Worm (Caenorhabditis elegans): Measurements from ENCODE around the gene C30H6.9.

C30H6.9 gene

DNA sequence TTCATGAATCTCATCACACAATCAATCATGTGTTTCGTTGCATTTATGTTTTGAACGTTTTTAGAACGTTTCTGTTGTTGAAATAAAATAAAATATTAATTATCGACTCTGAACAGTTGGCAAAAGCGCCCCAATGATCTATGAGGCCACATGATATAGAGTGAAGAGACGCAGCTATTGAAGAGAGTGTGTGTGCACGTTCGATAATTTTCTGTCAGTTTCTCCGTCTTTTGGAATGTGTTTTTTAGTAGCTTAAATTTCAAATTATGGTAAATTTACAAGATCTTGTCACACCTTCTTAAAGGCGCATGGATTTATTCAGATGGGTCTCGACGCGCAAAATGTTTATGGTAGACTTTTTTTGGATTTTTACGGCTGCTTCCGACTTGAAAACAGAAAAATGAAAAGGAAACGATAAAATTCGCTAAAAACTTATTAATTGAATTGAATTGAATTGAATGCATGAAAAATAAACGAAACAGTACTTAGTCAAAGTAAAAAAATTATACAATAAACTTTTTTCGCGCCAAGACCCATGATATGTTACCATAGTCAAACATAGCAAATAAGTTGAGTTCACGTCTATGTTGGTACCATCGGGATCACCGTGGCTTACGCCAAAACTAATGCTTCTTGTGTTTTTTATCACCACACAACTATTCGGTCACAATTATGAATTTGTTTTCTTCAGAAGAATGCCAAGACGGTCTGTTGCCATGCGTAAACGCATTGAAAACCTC lies 46.3 kb downstream of the C30H6.9 start, which contains the start of gene C49C3.15 (continued):
- TF ChIP-seq madf-9 (GFP tag; conservative IDR thresholded peaks at IDR 0.05): no peak
- peak in 1 of 2 experiments; percentile 10 for TF ChIP-seq mdl-1 (tag; optimal IDR thresholded peaks at IDR 0.05)
- TF ChIP-seq F10B5.3 (tag; optimal IDR thresholded peaks at IDR 0.05): no peak
- TF ChIP-seq F44E2.7 (GFP tag; IDR thresholded peaks at IDR 0.05): no peak
- no peak for TF ChIP-seq cey-2 (tag; optimal IDR thresholded peaks at IDR 0.05; ENCODE audit: borderline replicate concordance, insufficient read depth)
- TF ChIP-seq jun-1 (tag; optimal IDR thresholded peaks at IDR 0.05): no peak
- TF ChIP-seq ceh-28 (tag; optimal IDR thresholded peaks at IDR 0.05): no peak
- TF ChIP-seq T20F7.1 (GFP tag; optimal IDR thresholded peaks at IDR 0.05): no peak
- peak; percentile 47 for TF ChIP-seq mes-2 (tag; optimal IDR thresholded peaks at IDR 0.05; ENCODE audit: poor library complexity, severe bottlenecking)
- TF ChIP-seq spr-1 (tag; optimal IDR thresholded peaks at IDR 0.05): no peak
- no peak for TF ChIP-seq ZK546.5 (tag; optimal IDR thresholded peaks at IDR 0.05)
- peak; percentile 96 for TF ChIP-seq hlh-30 (tag; optimal IDR thresholded peaks at IDR 0.05; ENCODE audit: insufficient read depth)
- TF ChIP-seq lin-13 (GFP tag; optimal IDR thresholded peaks at IDR 0.05): no peak
- TF ChIP-seq nhr-77 (tag; optimal IDR thresholded peaks at IDR 0.05): no peak
- TF ChIP-seq spr-3 (GFP tag; optimal IDR thresholded peaks at IDR 0.05): no peak
- TF ChIP-seq madf-5 (GFP tag; IDR thresholded peaks at IDR 0.05): no peak
- no peak for TF ChIP-seq lir-3 (tag; optimal IDR thresholded peaks at IDR 0.05)
- TF ChIP-seq nhr-237 (tag; optimal IDR thresholded peaks at IDR 0.05): no peak
- no peak for TF ChIP-seq lin-29 (GFP tag; IDR thresholded peaks at IDR 0.05)
- TF ChIP-seq dpl-1 (GFP tag; optimal IDR thresholded peaks at IDR 0.05): no peak
- peak in 1 of 2 experiments; percentile 83 for TF ChIP-seq hif-1 (tag; optimal IDR thresholded peaks at IDR 0.05)
- no peak for TF ChIP-seq mdt-29 (GFP tag; IDR thresholded peaks at IDR 0.05)
- no peak for TF ChIP-seq Y48G9A.11 (GFP tag; IDR thresholded peaks at IDR 0.05)
- TF ChIP-seq zag-1 (tag; optimal IDR thresholded peaks at IDR 0.05): no peak
- no peak for TF ChIP-seq nhr-76 (tag; optimal IDR thresholded peaks at IDR 0.05)
- TF ChIP-seq nhr-111 (GFP tag; optimal IDR thresholded peaks at IDR 0.05): no peak
- TF ChIP-seq attf-4 (tag; optimal IDR thresholded peaks at IDR 0.05): no peak
- no peak for TF ChIP-seq dmd-6 (GFP tag; IDR thresholded peaks at IDR 0.05)
- TF ChIP-seq pha-4 (GFP tag; IDR thresholded peaks at IDR 0.05): no peak
- no peak for TF ChIP-seq pha-4 (tag; optimal IDR thresholded peaks at IDR 0.05)
- no peak for TF ChIP-seq duxl-1 (tag; optimal IDR thresholded peaks at IDR 0.05; ENCODE audit: poor library complexity)
- TF ChIP-seq nhr-41 (GFP tag; IDR thresholded peaks at IDR 0.05): no peak
- no peak for TF ChIP-seq lin-39 (tag; optimal IDR thresholded peaks at IDR 0.05)
- TF ChIP-seq rbr-2 (tag; optimal IDR thresholded peaks at IDR 0.05): peak; percentile 10
- TF ChIP-seq unc-39 (tag; optimal IDR thresholded peaks at IDR 0.05): no peak
- no peak for TF ChIP-seq D1046.2 (GFP tag; IDR thresholded peaks at IDR 0.05)
- TF ChIP-seq hlh-11 (tag; optimal IDR thresholded peaks at IDR 0.05): peak; percentile 28
- no peak for TF ChIP-seq mxl-3 (GFP tag; optimal IDR thresholded peaks at IDR 0.05)
- TF ChIP-seq pqm-1 (tag; optimal IDR thresholded peaks at IDR 0.05): no peak
- no peak for TF ChIP-seq tag-97 (GFP tag; IDR thresholded peaks at IDR 0.05)
- peak in 1 of 2 experiments; percentile 80 for TF ChIP-seq unc-62 (GFP tag; optimal IDR thresholded peaks at IDR 0.05 in 1 of 2)
- no peak for TF ChIP-seq unc-62 (tag; optimal IDR thresholded peaks at IDR 0.05)
- no peak for TF ChIP-seq egl-43 (GFP tag; IDR thresholded peaks at IDR 0.05)
- TF ChIP-seq zip-2 (tag; optimal IDR thresholded peaks at IDR 0.05): no peak
- no peak for TF ChIP-seq T26A8.4 (GFP tag; IDR thresholded peaks at IDR 0.05)
- no peak for TF ChIP-seq sdz-12 (GFP tag; optimal IDR thresholded peaks at IDR 0.05)
- peak; percentile 45 for TF ChIP-seq dve-1 (tag; optimal IDR thresholded peaks at IDR 0.05; ENCODE audit: insufficient read depth)
- TF ChIP-seq lin-15B (tag; optimal IDR thresholded peaks at IDR 0.05): no peak
- no peak for TF ChIP-seq ztf-7 (tag; optimal IDR thresholded peaks at IDR 0.05)
- no peak for TF ChIP-seq nhr-102 (tag; optimal IDR thresholded peaks at IDR 0.05)
- no peak for TF ChIP-seq snpc-1.2 (GFP tag; IDR thresholded peaks at IDR 0.05)

Measured in whole organism, L4 larva.